Worm (Caenorhabditis elegans) whole organism, L1 larva: ENCODE data around the gene spe-45.
A peak's percentile ranks its signal among the peaks of the same experiment; 100 is the strongest.

Source experiments
- C04F5.9 ChIP-seq: sonication (generic microtip); optimal IDR thresholded peaks from 2 replicates; lab custom pipeline; 2016; ENCODE audit warnings: missing genetic modification characterization, missing compliant biosample characterization
- C16A3.4 ChIP-seq: fragments of 150-350 bp; optimal IDR thresholded peaks from 2 replicates; lab custom pipeline; 2014; ENCODE audit warnings: missing biosample characterization, missing genetic modification characterization
- F16B12.6 ChIP-seq: fragments of 150-350 bp; optimal IDR thresholded peaks from 2 replicates; lab custom pipeline; 2014; ENCODE audit warnings: missing biosample characterization, missing genetic modification characterization
- Y116A8C.19 ChIP-seq: sonication (generic microtip); optimal IDR thresholded peaks from 2 replicates; lab custom pipeline; 2016; ENCODE audit warnings: missing compliant biosample characterization, missing genetic modification characterization, borderline replicate concordance
- aha-1 ChIP-seq: fragments of 150-350 bp; optimal IDR thresholded peaks from 2 replicates; lab custom pipeline; 2014; ENCODE audit warnings: missing biosample characterization, missing genetic modification characterization
- alr-1 ChIP-seq: fragments of 200-800 bp; sonication (Bioruptor generic); optimal IDR thresholded peaks from 2 replicates; lab custom pipeline; 2018; ENCODE audit warnings: borderline replicate concordance, mild to moderate bottlenecking, missing genetic modification characterization, missing compliant biosample characterization
- aly-2 ChIP-seq: fragments of 150-350 bp; optimal IDR thresholded peaks from 2 replicates; lab custom pipeline; 2014; ENCODE audit warnings: missing biosample characterization, missing genetic modification characterization
- blmp-1 ChIP-seq: fragments of 150-350 bp; optimal IDR thresholded peaks from 2 replicates; lab custom pipeline; 2014; ENCODE audit warnings: missing biosample characterization, missing genetic modification characterization
- ceh-63 ChIP-seq: fragments of 200-800 bp; sonication (Bioruptor generic); optimal IDR thresholded peaks from 2 replicates; lab custom pipeline; 2018; ENCODE audit warnings: mild to moderate bottlenecking, missing genetic modification characterization, missing compliant biosample characterization
- ceh-8 ChIP-seq: fragments of 200-800 bp; sonication (Bioruptor generic); optimal IDR thresholded peaks from 2 replicates; lab custom pipeline; 2018; ENCODE audit warnings: mild to moderate bottlenecking, missing genetic modification characterization, moderate library complexity, missing compliant biosample characterization
- ceh-82 ChIP-seq, 3 experiments: fragments of 150-350 bp in 1 of 3; sonication (generic microtip) in 2 of 3; optimal IDR thresholded peaks; 2 replicates each; lab custom pipeline; 2014 to 2017; ENCODE audit warnings: missing biosample characterization in 3 of 3, missing genetic modification characterization in 3 of 3
- ces-1 ChIP-seq: fragments of 150-350 bp; optimal IDR thresholded peaks from 2 replicates; lab custom pipeline; 2014; ENCODE audit warnings: missing biosample characterization, missing genetic modification reagents, missing genetic modification characterization
- dpl-1 ChIP-seq, 3 experiments: fragments of 150-350 bp in 2 of 3; sonication (generic microtip) in 1 of 3; optimal IDR thresholded peaks; 2 replicates each; lab custom pipeline; 2014 to 2017; ENCODE audit warnings: missing biosample characterization in 3 of 3, missing genetic modification characterization in 3 of 3, missing genetic modification reagents in 3 of 3
- efl-1 ChIP-seq, 4 experiments: fragments of 150-350 bp; optimal IDR thresholded peaks in 3 of 4; peaks in 1 of 4; 1 replicate in 1 of 4; 2 replicates in 3 of 4; lab custom pipeline; 2014; ENCODE audit warnings: missing biosample characterization in 2 of 4, missing genetic modification characterization in 2 of 4, missing genetic modification reagents in 2 of 4
- efl-3 ChIP-seq: fragments of 200-800 bp; sonication (Bioruptor generic); optimal IDR thresholded peaks from 2 replicates; lab custom pipeline; 2018; ENCODE audit warnings: mild to moderate bottlenecking, missing genetic modification characterization, missing compliant biosample characterization
- ets-5 ChIP-seq: fragments of 200-800 bp; sonication (Bioruptor generic); IDR thresholded peaks from 2 replicates; pipeline ENCODE4 v1.3.6; 2022; ENCODE audit warnings: missing genetic modification characterization, missing compliant biosample characterization
- grh-1 ChIP-seq: fragments of 200-800 bp; sonication (Bioruptor generic); IDR thresholded peaks from 2 replicates; pipeline ENCODE4 v1.3.6; 2022; ENCODE audit warnings: missing genetic modification reagents, missing genetic modification characterization, missing compliant biosample characterization
- hpl-2 ChIP-seq: fragments of 150-350 bp; optimal IDR thresholded peaks from 2 replicates; lab custom pipeline; 2014; ENCODE audit warnings: missing biosample characterization, missing genetic modification reagents, missing genetic modification characterization
- isw-1 ChIP-seq: fragments of 200-800 bp; sonication (Bioruptor generic); IDR thresholded peaks from 2 replicates; pipeline ENCODE4 v1.3.6; 2022; ENCODE audit warnings: missing genetic modification characterization, missing compliant biosample characterization
- jun-1 ChIP-seq: fragments of 150-350 bp; optimal IDR thresholded peaks from 2 replicates; lab custom pipeline; 2014; ENCODE audit warnings: missing biosample characterization, missing genetic modification reagents, missing genetic modification characterization
- lin-15B ChIP-seq: fragments of 150-350 bp; sonication (generic microtip); optimal IDR thresholded peaks from 3 replicates; lab custom pipeline; 2014; ENCODE audit warnings: missing biosample characterization, missing genetic modification characterization
- lin-35 ChIP-seq, 2 experiments: fragments of 150-350 bp; optimal IDR thresholded peaks; 2 replicates each; lab custom pipeline; 2014; ENCODE audit warnings: missing biosample characterization in 2 of 2, missing genetic modification characterization in 2 of 2, missing genetic modification reagents in 2 of 2
- lin-39 ChIP-seq: fragments of 150-350 bp; optimal IDR thresholded peaks from 2 replicates; lab custom pipeline; 2014; ENCODE audit warnings: missing biosample characterization, missing genetic modification reagents, missing genetic modification characterization
- lsy-2 ChIP-seq, 2 experiments: fragments of 150-350 bp; optimal IDR thresholded peaks; 2 replicates each; lab custom pipeline; 2014; ENCODE audit warnings: missing biosample characterization in 2 of 2, missing genetic modification characterization in 2 of 2
- mef-2 ChIP-seq: fragments of 150-350 bp; optimal IDR thresholded peaks from 2 replicates; lab custom pipeline; 2014; ENCODE audit warnings: missing biosample characterization, missing genetic modification characterization
- mep-1 ChIP-seq: fragments of 150-350 bp; optimal IDR thresholded peaks from 2 replicates; lab custom pipeline; 2014; ENCODE audit warnings: missing biosample characterization, missing genetic modification characterization
- nhr-11 ChIP-seq: fragments of 150-350 bp; optimal IDR thresholded peaks from 2 replicates; lab custom pipeline; 2014; ENCODE audit warnings: missing biosample characterization, missing genetic modification characterization
- nhr-12 ChIP-seq: sonication (generic microtip); optimal IDR thresholded peaks from 2 replicates; lab custom pipeline; 2017; ENCODE audit warnings: missing biosample characterization, missing genetic modification characterization
- nhr-19 ChIP-seq: fragments of 200-800 bp; sonication (Bioruptor generic); conservative IDR thresholded peaks from 2 replicates; pipeline ENCODE4 v1.3.6; 2022; ENCODE audit warnings: missing genetic modification characterization, missing compliant biosample characterization
- nhr-237 ChIP-seq: fragments of 150-350 bp; optimal IDR thresholded peaks from 2 replicates; lab custom pipeline; 2014; ENCODE audit warnings: missing biosample characterization, missing genetic modification characterization
- nhr-28 ChIP-seq: fragments of 150-350 bp; optimal IDR thresholded peaks from 2 replicates; lab custom pipeline; 2014; ENCODE audit warnings: missing biosample characterization, missing genetic modification characterization
- nhr-47 ChIP-seq: sonication (generic microtip); optimal IDR thresholded peaks from 2 replicates; lab custom pipeline; 2016; ENCODE audit warnings: mild to moderate bottlenecking, missing genetic modification characterization, moderate library complexity, missing compliant biosample characterization
- nhr-71 ChIP-seq: sonication (generic microtip); optimal IDR thresholded peaks from 2 replicates; lab custom pipeline; 2016; ENCODE audit warnings: mild to moderate bottlenecking, missing genetic modification characterization, moderate library complexity, missing compliant biosample characterization
- nhr-76 ChIP-seq: sonication (generic microtip); optimal IDR thresholded peaks from 2 replicates; lab custom pipeline; 2017; ENCODE audit warnings: missing biosample characterization, missing genetic modification characterization
- nhr-77 ChIP-seq: fragments of 150-350 bp; optimal IDR thresholded peaks from 2 replicates; lab custom pipeline; 2014; ENCODE audit warnings: missing biosample characterization, missing genetic modification characterization
- nhr-85 ChIP-seq: sonication (generic microtip); peaks from one replicate; lab custom pipeline; 2016; ENCODE audit warnings: missing genetic modification characterization, inconsistent platforms, missing compliant biosample characterization
- nhr-90 ChIP-seq: sonication (generic microtip); optimal IDR thresholded peaks from 2 replicates; lab custom pipeline; 2016; ENCODE audit warnings: mild to moderate bottlenecking, missing genetic modification characterization, missing compliant biosample characterization; ENCODE audit not compliant: poor library complexity
- pag-3 ChIP-seq: sonication (generic microtip); optimal IDR thresholded peaks from 2 replicates; lab custom pipeline; 2017; ENCODE audit warnings: missing genetic modification characterization, mild to moderate bottlenecking, missing compliant biosample characterization, antibody characterized with exemption, borderline replicate concordance; ENCODE audit not compliant: insufficient read depth
- pax-3 ChIP-seq: fragments of 200-800 bp; sonication (Bioruptor generic); optimal IDR thresholded peaks from 2 replicates; lab custom pipeline; 2018; ENCODE audit warnings: mild to moderate bottlenecking, missing genetic modification characterization, moderate library complexity, missing compliant biosample characterization
- skn-1 ChIP-seq: fragments of 150-350 bp; optimal IDR thresholded peaks from 2 replicates; lab custom pipeline; 2014; ENCODE audit warnings: missing biosample characterization, missing genetic modification characterization
- snu-23 ChIP-seq: sonication (generic microtip); optimal IDR thresholded peaks from 2 replicates; lab custom pipeline; 2016; ENCODE audit warnings: missing genetic modification characterization, missing compliant biosample characterization
- sox-4 ChIP-seq: sonication (generic microtip); optimal IDR thresholded peaks from 2 replicates; lab custom pipeline; 2016; ENCODE audit warnings: missing genetic modification characterization, missing compliant biosample characterization
- sup-37 ChIP-seq: fragments of 200-800 bp; sonication (Bioruptor generic); optimal IDR thresholded peaks from 2 replicates; lab custom pipeline; 2018; ENCODE audit warnings: mild to moderate bottlenecking, missing genetic modification characterization, missing compliant biosample characterization
- tbx-2 ChIP-seq: sonication (generic microtip); optimal IDR thresholded peaks from 2 replicates; lab custom pipeline; 2016; ENCODE audit warnings: missing genetic modification characterization, missing compliant biosample characterization
- tlp-1 ChIP-seq: fragments of 150-350 bp; optimal IDR thresholded peaks from 2 replicates; lab custom pipeline; 2014; ENCODE audit warnings: missing biosample characterization, missing genetic modification characterization
- unc-30 ChIP-seq: sonication (generic microtip); optimal IDR thresholded peaks from 2 replicates; lab custom pipeline; 2017; ENCODE audit warnings: missing biosample characterization, missing genetic modification characterization
- unc-62 ChIP-seq: fragments of 150-350 bp; optimal IDR thresholded peaks from 2 replicates; lab custom pipeline; 2014; ENCODE audit warnings: missing biosample characterization, missing genetic modification reagents, missing genetic modification characterization
- unc-98 ChIP-seq: fragments of 200-800 bp; sonication (Bioruptor generic); IDR thresholded peaks from 2 replicates; pipeline ENCODE4 v1.3.6; 2022; ENCODE audit warnings: missing genetic modification characterization, missing compliant biosample characterization
- xbp-1 ChIP-seq: sonication (generic microtip); optimal IDR thresholded peaks from 2 replicates; lab custom pipeline; 2016; ENCODE audit warnings: missing genetic modification characterization, missing compliant biosample characterization
- zag-1 ChIP-seq: fragments of 150-350 bp; optimal IDR thresholded peaks from 2 replicates; lab custom pipeline; 2014; ENCODE audit warnings: missing biosample characterization, missing genetic modification characterization
- zip-4 ChIP-seq: fragments of 200-800 bp; sonication (Bioruptor generic); optimal IDR thresholded peaks from 2 replicates; lab custom pipeline; 2018; ENCODE audit warnings: mild to moderate bottlenecking, missing genetic modification characterization, moderate library complexity, missing compliant biosample characterization
- ztf-11 ChIP-seq, 2 experiments: sonication (generic microtip); optimal IDR thresholded peaks; 2 replicates each; lab custom pipeline; 2016 to 2017; ENCODE audit warnings: missing genetic modification characterization in 2 of 2, missing biosample characterization in 1 of 2, missing compliant biosample characterization in 1 of 2
- ztf-4 ChIP-seq: fragments of 150-350 bp; optimal IDR thresholded peaks from 2 replicates; lab custom pipeline; 2014; ENCODE audit warnings: missing biosample characterization, missing genetic modification characterization

The spe-45 gene

DNA sequence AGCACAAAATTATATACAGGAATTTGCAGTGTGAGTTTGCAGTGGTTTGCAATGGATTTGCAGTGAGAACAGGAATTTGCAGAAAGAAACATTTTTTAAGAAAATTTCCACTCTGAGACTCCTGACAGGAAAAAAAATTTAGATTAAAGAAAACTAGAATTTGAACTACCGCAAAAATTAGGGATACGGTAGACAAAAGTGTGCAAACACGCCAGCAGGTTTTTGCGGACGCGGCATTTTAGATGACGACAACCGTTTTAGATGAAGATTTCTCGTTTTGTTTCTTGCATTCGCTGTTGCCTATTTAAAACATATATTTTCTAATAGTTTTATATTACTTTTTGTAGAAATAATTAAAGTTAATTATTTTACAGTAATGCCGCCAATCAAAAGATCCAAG lies 18.0 kb downstream of the spe-45 start, which contains the start of gene wdr-46 (continued):
- TF ChIP-seq dpl-1 (GFP tag; optimal IDR thresholded peaks at IDR 0.05; lab: Kevin White, UChicago) (peak; percentile 98 to 99 (median 99)), pax-3 (tag; lab: Kevin White, UChicago) (peak; percentile 59), ceh-82 (tag; optimal IDR thresholded peaks at IDR 0.05; lab: Kevin White, UChicago) (peak; percentile 84 to 89 (median 87)), isw-1 (GFP tag; lab: Robert Waterston, UW) (peak; percentile 88), sox-4 (tag; lab: Kevin White, UChicago) (peak; percentile 45), nhr-12 (tag; lab: Kevin White, UChicago) (no peak), zip-4 (GFP tag; lab: Kevin White, UChicago) (peak; percentile 57), efl-1 (optimal IDR thresholded peaks at IDR 0.05; lab: Kevin White, UChicago) (peak; percentile 88 to 99), efl-1 (GFP tag; optimal IDR thresholded peaks at IDR 0.05 in 1 of 2; lab: Kevin White, UChicago) (peak; percentile 99 to 100), ceh-8 (GFP tag; lab: Kevin White, UChicago) (peak; percentile 76), snu-23 (GFP tag; lab: Kevin White, UChicago) (peak; percentile 91), nhr-71 (tag; lab: Kevin White, UChicago) (peak; percentile 91), ceh-63 (GFP tag; lab: Kevin White, UChicago) (no peak), unc-62 (GFP tag; lab: Kevin White, UChicago) (no peak), nhr-11 (tag; lab: Kevin White, UChicago) (peak; percentile 59), nhr-77 (tag; lab: Kevin White, UChicago) (peak; percentile 60), grh-1 (GFP tag; lab: Robert Waterston, UW) (peak; percentile 83), lin-35 (GFP tag; optimal IDR thresholded peaks at IDR 0.05; lab: Kevin White, UChicago) (peak; percentile 98 to 99), aha-1 (tag; lab: Kevin White, UChicago) (no peak), ets-5 (GFP tag; lab: Robert Waterston, UW) (no peak), zag-1 (peak; percentile 11), Y116A8C.19 (no peak), efl-3 (GFP tag; lab: Kevin White, UChicago) (peak; percentile 18), alr-1 (tag; lab: Kevin White, UChicago) (no peak), nhr-76 (no peak), unc-98 (GFP tag; lab: Robert Waterston, UW) (peak; percentile 11; the same call in 1 of the 2 replicates), xbp-1 (tag; lab: Kevin White, UChicago) (peak; percentile 89), pag-3 (tag; lab: Kevin White, UChicago) (no peak), tbx-2 (tag; lab: Kevin White, UChicago) (peak; percentile 89), nhr-85 (tag; lab: Kevin White, UChicago) (peak; percentile 92), sup-37 (GFP tag; lab: Kevin White, UChicago) (peak; percentile 38), aly-2 (tag; lab: Kevin White, UChicago) (peak; percentile 72), unc-30 (no peak), nhr-90 (tag; lab: Kevin White, UChicago) (peak; percentile 88), nhr-28 (tag; lab: Kevin White, UChicago) (no peak), mef-2 (tag; lab: Kevin White, UChicago) (no peak), C04F5.9 (tag; lab: Kevin White, UChicago) (peak; percentile 73), tlp-1 (tag; lab: Kevin White, UChicago) (no peak), nhr-47 (tag; lab: Kevin White, UChicago) (peak; percentile 92), ces-1 (GFP tag; lab: Kevin White, UChicago) (no peak), nhr-237 (tag; lab: Kevin White, UChicago) (peak; percentile 62), F16B12.6 (tag; lab: Kevin White, UChicago) (peak; percentile 98), lsy-2 (tag; optimal IDR thresholded peaks at IDR 0.05; lab: Kevin White, UChicago) (peak; percentile 100), ztf-4 (tag; lab: Kevin White, UChicago) (peak; percentile 65), lin-15B (tag; lab: Kevin White, UChicago) (peak; percentile 71), hpl-2 (GFP tag; lab: Kevin White, UChicago) (no peak), jun-1 (tag; lab: Kevin White, UChicago) (peak; percentile 83), ztf-11 (tag; optimal IDR thresholded peaks at IDR 0.05; lab: Kevin White, UChicago) (peak in 1 of 2 experiments; percentile 68), C16A3.4 (tag; lab: Kevin White, UChicago) (peak; percentile 87), lin-39 (tag; lab: Kevin White, UChicago) (peak; percentile 83), skn-1 (tag; lab: Kevin White, UChicago) (peak; percentile 88), nhr-19 (GFP tag; lab: Robert Waterston, UW) (peak; percentile 88), mep-1 (tag; lab: Kevin White, UChicago) (peak; percentile 93), blmp-1 (tag; lab: Kevin White, UChicago) (no peak)
